Fruit fly (Drosophila melanogaster) whole organism, embryonic: ENCODE data around the gene CG6028.

Experiments used
- Adf1 ChIP-seq: fragments of 200-800 bp; sonication (Bioruptor generic); IDR thresholded peaks from 2 replicates; pipeline ENCODE4 v1.3.6; 2022; ENCODE audit warnings: missing biosample characterization, missing genetic modification characterization
- Atf-2 ChIP-seq: fragments of 200-800 bp; sonication (Bioruptor generic); optimal IDR thresholded peaks from 2 replicates; lab custom pipeline; 2016; ENCODE audit warnings: missing biosample characterization, missing genetic modification characterization
- Bteb2 ChIP-seq: fragments of 200-800 bp; sonication (Bioruptor generic); optimal IDR thresholded peaks from 2 replicates; lab custom pipeline; 2016; ENCODE audit warnings: missing biosample characterization, missing genetic modification characterization
- CG10366 ChIP-seq: fragments of 200-800 bp; sonication (Bioruptor generic); IDR thresholded peaks from 2 replicates; pipeline ENCODE4 v1.3.6; 2022; ENCODE audit warnings: missing biosample characterization, missing genetic modification characterization
- CG11093 ChIP-seq: fragments of 200-800 bp; sonication (Bioruptor generic); IDR thresholded peaks from 3 replicates; pipeline ENCODE4 v1.3.6; 2022; ENCODE audit warnings: missing biosample characterization, missing genetic modification characterization
- CG13424 ChIP-seq: fragments of 200-800 bp; sonication (Bioruptor generic); optimal IDR thresholded peaks from 2 replicates; lab custom pipeline; 2019; ENCODE audit warnings: missing biosample characterization, mild to moderate bottlenecking, missing genetic modification characterization, moderate library complexity
- CG13894 ChIP-seq: fragments of 200-800 bp; sonication (Bioruptor generic); optimal IDR thresholded peaks from 3 replicates; lab custom pipeline; 2018; ENCODE audit warnings: missing biosample characterization, mild to moderate bottlenecking, missing genetic modification characterization, moderate library complexity
- CG14667 ChIP-seq: fragments of 200-800 bp; sonication (Bioruptor generic); IDR thresholded peaks from 2 replicates; pipeline ENCODE4 v1.3.6; 2022; ENCODE audit warnings: missing biosample characterization, missing genetic modification characterization
- CG15011 ChIP-seq: fragments of 200-800 bp; sonication (Bioruptor generic); optimal IDR thresholded peaks from 3 replicates; lab custom pipeline; 2018; ENCODE audit warnings: missing biosample characterization, mild to moderate bottlenecking, missing genetic modification characterization
- CG1603 ChIP-seq: fragments of 200-800 bp; sonication (Bioruptor generic); optimal IDR thresholded peaks from 2 replicates; lab custom pipeline; 2019; ENCODE audit warnings: missing biosample characterization, mild to moderate bottlenecking, missing genetic modification characterization, moderate library complexity
- CG16813 ChIP-seq: fragments of 200-800 bp; sonication (Bioruptor generic); IDR thresholded peaks from 3 replicates; pipeline ENCODE4 v1.3.6; 2022; ENCODE audit warnings: missing biosample characterization, missing genetic modification characterization; ENCODE audit not compliant: partially characterized antibody
- CG18476 ChIP-seq: fragments of 200-800 bp; sonication (Bioruptor generic); optimal IDR thresholded peaks from 2 replicates; lab custom pipeline; 2016; ENCODE audit warnings: missing biosample characterization, mild to moderate bottlenecking, missing genetic modification characterization
- CG2120 ChIP-seq: fragments of 200-800 bp; sonication (Bioruptor generic); optimal IDR thresholded peaks from 3 replicates; lab custom pipeline; 2016; ENCODE audit warnings: missing biosample characterization, missing genetic modification characterization
- CG3065 ChIP-seq: fragments of 200-800 bp; sonication (Bioruptor generic); optimal IDR thresholded peaks from 2 replicates; lab custom pipeline; 2016; ENCODE audit warnings: missing biosample characterization, missing genetic modification characterization
- CG32767 ChIP-seq: fragments of 200-800 bp; sonication (Bioruptor generic); IDR thresholded peaks from 2 replicates; pipeline ENCODE4 v1.3.6; 2022; ENCODE audit warnings: missing biosample characterization, missing genetic modification characterization
- CG34422 ChIP-seq: fragments of 200-800 bp; sonication (Bioruptor generic); IDR thresholded peaks from 3 replicates; pipeline ENCODE4 v1.3.6; 2022; ENCODE audit warnings: missing biosample characterization, missing genetic modification characterization
- CG4282 ChIP-seq: fragments of 200-800 bp; sonication (Bioruptor generic); optimal IDR thresholded peaks from 2 replicates; lab custom pipeline; 2016; ENCODE audit warnings: missing biosample characterization, missing genetic modification characterization
- D19B ChIP-seq: fragments of 200-800 bp; sonication (Bioruptor generic); optimal IDR thresholded peaks from 2 replicates; lab custom pipeline; 2017; ENCODE audit warnings: missing biosample characterization, mild to moderate bottlenecking, missing genetic modification characterization
- E2f1 ChIP-seq: fragments of 200-800 bp; sonication (Bioruptor generic); IDR thresholded peaks from 2 replicates; pipeline ENCODE4 v1.3.6; 2022; ENCODE audit warnings: missing biosample characterization, missing genetic modification characterization
- ERR ChIP-seq: fragments of 200-800 bp; sonication (Bioruptor generic); optimal IDR thresholded peaks from 2 replicates; lab custom pipeline; 2016; ENCODE audit warnings: missing biosample characterization, missing genetic modification characterization
- GATAe ChIP-seq: fragments of 200-800 bp; sonication (Bioruptor generic); conservative IDR thresholded peaks from 2 replicates; pipeline ENCODE4 v1.3.6; 2022; ENCODE audit warnings: missing biosample characterization, missing genetic modification characterization
- Gsc ChIP-seq: fragments of 200-800 bp; sonication (Bioruptor generic); IDR thresholded peaks from 2 replicates; pipeline ENCODE4 v1.3.6; 2022; ENCODE audit warnings: missing biosample characterization, missing genetic modification characterization
- Lim3 ChIP-seq: fragments of 200-800 bp; sonication (Bioruptor generic); IDR thresholded peaks from 2 replicates; pipeline ENCODE4 v1.3.6; 2022; ENCODE audit warnings: missing biosample characterization, missing genetic modification characterization
- NC2α ChIP-seq: fragments of 200-800 bp; sonication (Bioruptor generic); optimal IDR thresholded peaks from 2 replicates; lab custom pipeline; 2016; ENCODE audit warnings: missing biosample characterization, missing genetic modification characterization
- NFAT ChIP-seq: fragments of 200-800 bp; sonication (Bioruptor generic); IDR thresholded peaks from 2 replicates; pipeline ENCODE4 v1.3.6; 2022; ENCODE audit warnings: missing biosample characterization, missing genetic modification characterization
- Neu2 ChIP-seq: fragments of 200-800 bp; sonication (Bioruptor generic); optimal IDR thresholded peaks from 3 replicates; lab custom pipeline; 2016; ENCODE audit warnings: missing biosample characterization, missing genetic modification characterization, borderline replicate concordance
- Stat92E ChIP-seq, 3 experiments: fragments of >200 bp in 2 of 3; fragments of 200-800 bp in 1 of 3; sonication (Bioruptor generic) in 1 of 3; optimal IDR thresholded peaks; 2 replicates each; lab custom pipeline; 2017 to 2019; ENCODE audit warnings: missing biosample characterization in 3 of 3, missing genetic modification characterization in 3 of 3, mild to moderate bottlenecking in 1 of 3, moderate library complexity in 1 of 3
- TFAM ChIP-seq: fragments of 200-800 bp; sonication (Bioruptor generic); optimal IDR thresholded peaks from 2 replicates; lab custom pipeline; 2017; ENCODE audit warnings: missing biosample characterization, missing genetic modification characterization, inconsistent platforms
- Taf1 ChIP-seq: fragments of 200-800 bp; sonication (Bioruptor generic); IDR thresholded peaks from 2 replicates; pipeline ENCODE4 v1.3.6; 2022; ENCODE audit warnings: missing biosample characterization, missing genetic modification characterization
- Vsx1 ChIP-seq: fragments of 200-800 bp; sonication (Bioruptor generic); optimal IDR thresholded peaks from 2 replicates; lab custom pipeline; 2017; ENCODE audit warnings: missing biosample characterization, mild to moderate bottlenecking, missing genetic modification characterization, missing genetic modification reagents
- Xbp1 ChIP-seq: fragments of 200-800 bp; sonication (Bioruptor generic); optimal IDR thresholded peaks from 3 replicates; lab custom pipeline; 2016; ENCODE audit warnings: missing biosample characterization, mild to moderate bottlenecking, missing genetic modification characterization
- ab ChIP-seq: fragments of 200-800 bp; sonication (Bioruptor generic); optimal IDR thresholded peaks from 2 replicates; lab custom pipeline; 2016; ENCODE audit warnings: missing biosample characterization, missing genetic modification characterization
- abd-A ChIP-seq: fragments of 200-800 bp; sonication (Bioruptor generic); optimal IDR thresholded peaks from 3 replicates; lab custom pipeline; 2019; ENCODE audit warnings: missing biosample characterization, mild to moderate bottlenecking, missing genetic modification characterization, moderate library complexity
- bbx ChIP-seq: fragments of 200-800 bp; sonication (Bioruptor generic); IDR thresholded peaks from 2 replicates; pipeline ENCODE4 v1.3.6; 2022; ENCODE audit warnings: missing biosample characterization, missing genetic modification characterization; ENCODE audit not compliant: partially characterized antibody
- cas ChIP-seq: fragments of 200-800 bp; sonication (Bioruptor generic); IDR thresholded peaks from 2 replicates; pipeline ENCODE4 v1.3.6; 2022; ENCODE audit warnings: missing biosample characterization, missing genetic modification characterization
- cwo ChIP-seq: fragments of 200-800 bp; sonication (Bioruptor generic); optimal IDR thresholded peaks from 3 replicates; lab custom pipeline; 2017; ENCODE audit warnings: missing biosample characterization, missing genetic modification characterization, mild to moderate bottlenecking, moderate library complexity, missing genetic modification reagents
- dpn ChIP-seq, 2 experiments: fragments of 200-800 bp; sonication (Bioruptor generic); optimal IDR thresholded peaks; 3 replicates each; lab custom pipeline; 2016; ENCODE audit warnings: missing biosample characterization in 2 of 2, missing genetic modification characterization in 2 of 2
- en ChIP-seq: fragments of 200-800 bp; sonication (Bioruptor generic); optimal IDR thresholded peaks from 2 replicates; lab custom pipeline; 2016; ENCODE audit warnings: missing biosample characterization, missing genetic modification characterization
- gcm2 ChIP-seq: fragments of 200-800 bp; sonication (Bioruptor generic); optimal IDR thresholded peaks from 2 replicates; lab custom pipeline; 2016; ENCODE audit warnings: missing biosample characterization, missing genetic modification characterization
- lov ChIP-seq, 2 experiments: fragments of 200-800 bp in 1 of 2; fragments of >200 bp in 1 of 2; sonication (Bioruptor generic) in 1 of 2; IDR thresholded peaks in 1 of 2; optimal IDR thresholded peaks in 1 of 2; 2 replicates in 1 of 2; 3 replicates in 1 of 2; pipeline versions ENCODE4 v1.3.6 to Lab custom; 2017 to 2022; ENCODE audit warnings: missing biosample characterization in 1 of 2, missing genetic modification characterization in 1 of 2
- onecut ChIP-seq: fragments of 200-800 bp; sonication (Bioruptor generic); IDR thresholded peaks from 2 replicates; pipeline ENCODE4 v1.3.6; 2022; ENCODE audit warnings: missing biosample characterization, missing genetic modification characterization
- pan ChIP-seq, 4 experiments: fragments of >200 bp in 3 of 4; fragments of 200-800 bp in 1 of 4; sonication (Bioruptor generic) in 1 of 4; optimal IDR thresholded peaks in 3 of 4; IDR thresholded peaks in 1 of 4; 2 replicates each; pipeline versions ENCODE4 v1.3.6 to Lab custom; 2017 to 2022; ENCODE audit warnings: missing biosample characterization in 2 of 4, missing genetic modification characterization in 2 of 4, mixed read lengths in 1 of 4
- run ChIP-seq: fragments of 200-800 bp; sonication (Bioruptor generic); optimal IDR thresholded peaks from 3 replicates; lab custom pipeline; 2018; ENCODE audit warnings: missing biosample characterization, mild to moderate bottlenecking, missing genetic modification characterization
- sc ChIP-seq, 3 experiments: fragments of >200 bp in 2 of 3; fragments of 200-800 bp in 1 of 3; sonication (Bioruptor generic) in 1 of 3; optimal IDR thresholded peaks; 2 replicates in 2 of 3; 3 replicates in 1 of 3; lab custom pipeline; 2017; ENCODE audit warnings: mild to moderate bottlenecking in 1 of 3, missing biosample characterization in 1 of 3, missing genetic modification characterization in 1 of 3, missing genetic modification reagents in 1 of 3
- scrt ChIP-seq: fragments of 200-800 bp; sonication (Bioruptor generic); optimal IDR thresholded peaks from 2 replicates; lab custom pipeline; 2018; ENCODE audit warnings: missing biosample characterization, mild to moderate bottlenecking, missing genetic modification characterization, moderate library complexity
- sens ChIP-seq: fragments of 200-800 bp; sonication (Bioruptor generic); peaks from one replicate; lab custom pipeline; 2016; ENCODE audit warnings: missing biosample characterization, missing genetic modification characterization
- sima ChIP-seq: fragments of 200-800 bp; sonication (Bioruptor generic); optimal IDR thresholded peaks from 2 replicates; lab custom pipeline; 2016; ENCODE audit warnings: missing biosample characterization, missing genetic modification characterization
- slbo ChIP-seq: fragments of 200-800 bp; sonication (Bioruptor generic); IDR thresholded peaks from 2 replicates; pipeline ENCODE4 v1.3.6; 2022; ENCODE audit warnings: missing biosample characterization, missing genetic modification characterization
- wor ChIP-seq: fragments of 200-800 bp; sonication (Bioruptor generic); IDR thresholded peaks from 2 replicates; pipeline ENCODE4 v1.3.6; 2022; ENCODE audit warnings: missing biosample characterization, missing genetic modification characterization

The CG6028 gene

dm6 chr3R:21992909-21993308 is 32.4 kb downstream of the CG6028 start (continued):
- TF ChIP-seq scrt (GFP tag; lab: Kevin White, UChicago) = no peak
- TF ChIP-seq CG14667 (GFP tag; lab: Robert Waterston, UW) = peak; percentile 36; the same call in 1 of the 2 replicates
- TF ChIP-seq CG3065 (GFP tag; lab: Kevin White, UChicago) = no peak
- peak; percentile 80 for TF ChIP-seq slbo
- TF ChIP-seq Taf1 = no peak
- no peak for TF ChIP-seq cwo (GFP tag; lab: Kevin White, UChicago)
- peak; percentile 30; the same call in 1 of the 2 replicates for TF ChIP-seq onecut (GFP tag; lab: Robert Waterston, UW)
- TF ChIP-seq NFAT (GFP tag; lab: Robert Waterston, UW) = peak; percentile 61; the same call in 1 of the 2 replicates
- TF ChIP-seq Adf1 = no peak
- peak; percentile 24; the same call in 1 of the 2 replicates for TF ChIP-seq E2f1 (GFP tag; lab: Robert Waterston, UW)
- no peak for TF ChIP-seq gcm2
- no peak for TF ChIP-seq lov (optimal IDR thresholded peaks at IDR 0.05; lab: Kevin White, UChicago)
- TF ChIP-seq lov (GFP tag; IDR thresholded peaks at IDR 0.05; lab: Robert Waterston, UW) = 0 out of 3 replicates have a peak, but pooled peaks have one; percentile 38
- no peak for TF ChIP-seq CG18476 (GFP tag; lab: Kevin White, UChicago)
- TF ChIP-seq en (GFP tag; lab: Kevin White, UChicago) = no peak
- no peak for TF ChIP-seq CG13894 (tag; lab: Kevin White, UChicago)
- TF ChIP-seq bbx (GFP tag; lab: Robert Waterston, UW) = no peak
- TF ChIP-seq CG2120 (GFP tag; lab: Kevin White, UChicago) = peak; percentile 51
- no peak for TF ChIP-seq ERR (GFP tag; lab: Kevin White, UChicago)
- TF ChIP-seq TFAM (GFP tag; lab: Kevin White, UChicago) = no peak
- TF ChIP-seq Neu2 (GFP tag; lab: Kevin White, UChicago) = no peak
- TF ChIP-seq Stat92E (GFP tag; optimal IDR thresholded peaks at IDR 0.05; lab: Kevin White, UChicago) = no peak
- TF ChIP-seq sima = no peak
- no peak for TF ChIP-seq CG32767 (GFP tag; lab: Robert Waterston, UW)
- TF ChIP-seq Lim3 (GFP tag; lab: Robert Waterston, UW) = no peak
- TF ChIP-seq sc (optimal IDR thresholded peaks at IDR 0.05; lab: Kevin White, UChicago) = no peak
- TF ChIP-seq sc (GFP tag; optimal IDR thresholded peaks at IDR 0.05; lab: Kevin White, UChicago) = no peak
- TF ChIP-seq Vsx1 (GFP tag; lab: Kevin White, UChicago) = no peak
- no peak for TF ChIP-seq wor (GFP tag; lab: Robert Waterston, UW)
- TF ChIP-seq CG34422 (GFP tag; lab: Robert Waterston, UW) = peak; percentile 29; the same call in 1 of the 3 replicates
- TF ChIP-seq cas (GFP tag; lab: Robert Waterston, UW) = no peak
- TF ChIP-seq dpn (GFP tag; optimal IDR thresholded peaks at IDR 0.05; lab: Kevin White, UChicago) = peak; percentile 19 to 65
- no peak for TF ChIP-seq NC2α (GFP tag; lab: Kevin White, UChicago)
- TF ChIP-seq CG13424 (tag; lab: Kevin White, UChicago) = no peak
- 0 out of 2 replicates have a peak, but pooled peaks have one; percentile 28 for TF ChIP-seq Gsc
- no peak for TF ChIP-seq abd-A
- TF ChIP-seq sens = no peak
- peak; percentile 57; the same call in 1 of the 3 replicates for TF ChIP-seq CG11093 (GFP tag; lab: Robert Waterston, UW)
- peak; percentile 55 for TF ChIP-seq Xbp1 (GFP tag; lab: Kevin White, UChicago)
- no peak for TF ChIP-seq Atf-2 (GFP tag; lab: Kevin White, UChicago)
- TF ChIP-seq GATAe (GFP tag; lab: Robert Waterston, UW) = no peak
- no peak for TF ChIP-seq CG1603
- TF ChIP-seq run = no peak
- no peak for TF ChIP-seq Bteb2 (GFP tag; lab: Kevin White, UChicago)
- TF ChIP-seq D19B (GFP tag; lab: Kevin White, UChicago) = no peak
- no peak for TF ChIP-seq CG15011 (GFP tag; lab: Kevin White, UChicago)
- TF ChIP-seq CG10366 (GFP tag; lab: Robert Waterston, UW) = peak; percentile 59
- no peak for TF ChIP-seq CG16813 (GFP tag; lab: Robert Waterston, UW)
- TF ChIP-seq pan (optimal IDR thresholded peaks at IDR 0.05; lab: Kevin White, UChicago) = no peak
- peak in 1 of 2 experiments; percentile 60 for TF ChIP-seq pan (GFP tag; optimal IDR thresholded peaks at IDR 0.05 in 1 of 2, IDR thresholded peaks at IDR 0.05 in 1 of 2)
- no peak for TF ChIP-seq ab (GFP tag; lab: Kevin White, UChicago)
- TF ChIP-seq CG4282 (GFP tag; lab: Kevin White, UChicago) = no peak
